Fruit fly (Drosophila melanogaster) whole organism, embryonic: ENCODE data around the gene CG15529.

Source experiments
- CG10366 ChIP-seq: fragments of 200-800 bp; sonication (Bioruptor generic); IDR thresholded peaks from 2 replicates; pipeline ENCODE4 v1.3.6; 2022; ENCODE audit warnings: missing biosample characterization, missing genetic modification characterization
- CG12219 ChIP-seq: fragments of 200-800 bp; sonication (Bioruptor generic); optimal IDR thresholded peaks from 3 replicates; lab custom pipeline; 2018; ENCODE audit warnings: missing biosample characterization, mild to moderate bottlenecking, missing genetic modification characterization
- CG13287 ChIP-seq: fragments of 200-800 bp; sonication (Bioruptor generic); IDR thresholded peaks from 2 replicates; pipeline ENCODE4 v1.3.6; 2022; ENCODE audit warnings: missing biosample characterization, missing genetic modification characterization; ENCODE audit not compliant: partially characterized antibody
- CG13424 ChIP-seq: fragments of 200-800 bp; sonication (Bioruptor generic); optimal IDR thresholded peaks from 2 replicates; lab custom pipeline; 2019; ENCODE audit warnings: missing biosample characterization, mild to moderate bottlenecking, missing genetic modification characterization, moderate library complexity
- CG14441 ChIP-seq: fragments of 200-800 bp; sonication (Bioruptor generic); IDR thresholded peaks from 2 replicates; pipeline ENCODE4 v1.3.6; 2022; ENCODE audit warnings: missing biosample characterization, missing genetic modification characterization
- CG14667 ChIP-seq: fragments of 200-800 bp; sonication (Bioruptor generic); IDR thresholded peaks from 2 replicates; pipeline ENCODE4 v1.3.6; 2022; ENCODE audit warnings: missing biosample characterization, missing genetic modification characterization
- CG15696 ChIP-seq: fragments of 200-800 bp; sonication (Bioruptor generic); optimal IDR thresholded peaks from 2 replicates; lab custom pipeline; 2019; ENCODE audit warnings: missing biosample characterization, mild to moderate bottlenecking, missing genetic modification characterization, moderate library complexity
- CG1647 ChIP-seq: fragments of 200-800 bp; sonication (Bioruptor generic); optimal IDR thresholded peaks from 3 replicates; lab custom pipeline; 2016; ENCODE audit warnings: missing biosample characterization, missing genetic modification characterization
- CG17361 ChIP-seq: fragments of 200-800 bp; sonication (Bioruptor generic); IDR thresholded peaks from 3 replicates; pipeline ENCODE4 v1.3.6; 2022; ENCODE audit warnings: missing biosample characterization, missing genetic modification characterization
- CG17912 ChIP-seq: fragments of 200-800 bp; sonication (Bioruptor generic); optimal IDR thresholded peaks from 2 replicates; lab custom pipeline; 2018; ENCODE audit warnings: missing biosample characterization, mild to moderate bottlenecking, missing genetic modification characterization
- CG1792 ChIP-seq: fragments of 200-800 bp; sonication (Bioruptor generic); optimal IDR thresholded peaks from 2 replicates; lab custom pipeline; 2016; ENCODE audit warnings: missing biosample characterization, missing genetic modification characterization
- CG18619 ChIP-seq: fragments of 200-800 bp; sonication (Bioruptor generic); optimal IDR thresholded peaks from 3 replicates; lab custom pipeline; 2017; ENCODE audit warnings: missing biosample characterization, mild to moderate bottlenecking, missing genetic modification characterization
- CG30020 ChIP-seq: fragments of 200-800 bp; optimal IDR thresholded peaks from 2 replicates; lab custom pipeline; 2019; ENCODE audit warnings: missing biosample characterization, mild to moderate bottlenecking, missing genetic modification characterization, moderate library complexity
- CG30431 ChIP-seq: fragments of 200-800 bp; sonication (Bioruptor generic); optimal IDR thresholded peaks from 2 replicates; lab custom pipeline; 2017; ENCODE audit warnings: missing biosample characterization, missing genetic modification characterization
- CG43689 ChIP-seq: fragments of 200-800 bp; sonication (Bioruptor generic); IDR thresholded peaks from 2 replicates; pipeline ENCODE4 v1.3.6; 2022; ENCODE audit warnings: missing biosample characterization, missing genetic modification characterization
- CG4730 ChIP-seq: fragments of 200-800 bp; sonication (Bioruptor generic); IDR thresholded peaks from 2 replicates; pipeline ENCODE4 v1.3.6; 2022; ENCODE audit warnings: missing biosample characterization, missing genetic modification characterization
- CG6813 ChIP-seq: fragments of 200-800 bp; sonication (Bioruptor generic); optimal IDR thresholded peaks from 2 replicates; lab custom pipeline; 2017; ENCODE audit warnings: missing biosample characterization, missing genetic modification characterization, mild to moderate bottlenecking, moderate library complexity, missing genetic modification reagents
- CG8388 ChIP-seq: fragments of 200-800 bp; sonication (Bioruptor generic); optimal IDR thresholded peaks from 2 replicates; lab custom pipeline; 2019; ENCODE audit warnings: missing biosample characterization, mild to moderate bottlenecking, missing genetic modification characterization, moderate library complexity
- CG8478 ChIP-seq: fragments of >200 bp; optimal IDR thresholded peaks from 2 replicates; lab custom pipeline; 2018
- CHES-1-like ChIP-seq: fragments of 200-800 bp; sonication (Bioruptor generic); optimal IDR thresholded peaks from 2 replicates; lab custom pipeline; 2016; ENCODE audit warnings: missing biosample characterization, missing genetic modification characterization
- HmgD ChIP-seq: fragments of 200-800 bp; sonication (Bioruptor generic); optimal IDR thresholded peaks from 3 replicates; lab custom pipeline; 2016; ENCODE audit warnings: missing biosample characterization, missing genetic modification characterization
- MBD-R2 ChIP-seq: fragments of 200-800 bp; sonication (Bioruptor generic); IDR thresholded peaks from 2 replicates; pipeline ENCODE4 v1.3.6; 2022; ENCODE audit warnings: missing biosample characterization, missing genetic modification characterization
- Nf-YC ChIP-seq: fragments of 200-800 bp; optimal IDR thresholded peaks from 3 replicates; lab custom pipeline; 2019; ENCODE audit warnings: missing biosample characterization, mild to moderate bottlenecking, missing genetic modification characterization, moderate library complexity
- Oaz ChIP-seq: fragments of 200-800 bp; sonication (Bioruptor generic); IDR thresholded peaks from 2 replicates; pipeline ENCODE4 v1.3.6; 2022; ENCODE audit warnings: missing biosample characterization, missing genetic modification characterization
- Oli ChIP-seq: fragments of 200-800 bp; sonication (Bioruptor generic); optimal IDR thresholded peaks from 2 replicates; lab custom pipeline; 2018; ENCODE audit warnings: missing biosample characterization, mild to moderate bottlenecking, missing genetic modification characterization, moderate library complexity
- Ptx1 ChIP-seq: fragments of 200-800 bp; sonication (Bioruptor generic); IDR thresholded peaks from 2 replicates; pipeline ENCODE4 v1.3.6; 2022; ENCODE audit warnings: missing biosample characterization, missing genetic modification characterization
- Six4 ChIP-seq: fragments of 200-800 bp; sonication (Bioruptor generic); optimal IDR thresholded peaks from 2 replicates; lab custom pipeline; 2016; ENCODE audit warnings: missing biosample characterization, missing genetic modification characterization
- Vsx1 ChIP-seq: fragments of 200-800 bp; sonication (Bioruptor generic); optimal IDR thresholded peaks from 2 replicates; lab custom pipeline; 2017; ENCODE audit warnings: missing biosample characterization, mild to moderate bottlenecking, missing genetic modification characterization, missing genetic modification reagents
- ab ChIP-seq: fragments of 200-800 bp; sonication (Bioruptor generic); optimal IDR thresholded peaks from 2 replicates; lab custom pipeline; 2016; ENCODE audit warnings: missing biosample characterization, missing genetic modification characterization
- ac ChIP-seq: fragments of 200-800 bp; sonication (Bioruptor generic); optimal IDR thresholded peaks from 3 replicates; lab custom pipeline; 2017; ENCODE audit warnings: missing biosample characterization, mild to moderate bottlenecking, missing genetic modification characterization
- ara ChIP-seq: fragments of 200-800 bp; sonication (Bioruptor generic); IDR thresholded peaks from 2 replicates; pipeline ENCODE4 v1.3.6; 2022; ENCODE audit warnings: missing biosample characterization, missing genetic modification characterization
- ase ChIP-seq: fragments of 200-800 bp; sonication (Bioruptor generic); IDR thresholded peaks from 3 replicates; pipeline ENCODE4 v1.3.6; 2022; ENCODE audit warnings: missing biosample characterization, missing genetic modification characterization
- ato ChIP-seq: fragments of 200-800 bp; sonication (Bioruptor generic); IDR thresholded peaks from 2 replicates; pipeline ENCODE4 v1.3.6; 2022; ENCODE audit warnings: missing biosample characterization, missing genetic modification characterization; ENCODE audit not compliant: partially characterized antibody
- bbx ChIP-seq: fragments of 200-800 bp; sonication (Bioruptor generic); IDR thresholded peaks from 2 replicates; pipeline ENCODE4 v1.3.6; 2022; ENCODE audit warnings: missing biosample characterization, missing genetic modification characterization; ENCODE audit not compliant: partially characterized antibody
- br ChIP-seq: fragments of >200 bp; optimal IDR thresholded peaks from 2 replicates; lab custom pipeline; 2017
- cwo ChIP-seq: fragments of 200-800 bp; sonication (Bioruptor generic); optimal IDR thresholded peaks from 3 replicates; lab custom pipeline; 2017; ENCODE audit warnings: missing biosample characterization, missing genetic modification characterization, mild to moderate bottlenecking, moderate library complexity, missing genetic modification reagents
- dati ChIP-seq: fragments of 200-800 bp; sonication (Bioruptor generic); IDR thresholded peaks from 2 replicates; pipeline ENCODE4 v1.3.6; 2022; ENCODE audit warnings: missing biosample characterization, missing genetic modification characterization
- disco-r ChIP-seq: fragments of 200-800 bp; sonication (Bioruptor generic); optimal IDR thresholded peaks from 2 replicates; lab custom pipeline; 2016; ENCODE audit warnings: missing biosample characterization, missing genetic modification characterization
- dmrt99B ChIP-seq: fragments of 200-800 bp; sonication (Bioruptor generic); optimal IDR thresholded peaks from 2 replicates; lab custom pipeline; 2018; ENCODE audit warnings: missing biosample characterization, mild to moderate bottlenecking, missing genetic modification characterization, moderate library complexity
- dysf ChIP-seq: fragments of 200-800 bp; sonication (Bioruptor generic); IDR thresholded peaks from 3 replicates; pipeline ENCODE4 v1.3.6; 2022; ENCODE audit warnings: missing biosample characterization, missing genetic modification characterization
- fd64A ChIP-seq: fragments of 200-800 bp; sonication (Bioruptor generic); optimal IDR thresholded peaks from 3 replicates; lab custom pipeline; 2018; ENCODE audit warnings: missing biosample characterization, mild to moderate bottlenecking, missing genetic modification characterization
- gcm2 ChIP-seq: fragments of 200-800 bp; sonication (Bioruptor generic); optimal IDR thresholded peaks from 2 replicates; lab custom pipeline; 2016; ENCODE audit warnings: missing biosample characterization, missing genetic modification characterization
- gfzf ChIP-seq: fragments of 200-800 bp; sonication (Bioruptor generic); optimal IDR thresholded peaks from 2 replicates; lab custom pipeline; 2016; ENCODE audit warnings: missing biosample characterization, mild to moderate bottlenecking, missing genetic modification characterization, moderate library complexity
- her ChIP-seq: fragments of 200-800 bp; sonication (Bioruptor generic); optimal IDR thresholded peaks from 2 replicates; lab custom pipeline; 2016; ENCODE audit warnings: missing biosample characterization, missing genetic modification characterization
- mld ChIP-seq: fragments of 200-800 bp; sonication (Bioruptor generic); IDR thresholded peaks from 3 replicates; pipeline ENCODE4 v1.3.6; 2022; ENCODE audit warnings: missing biosample characterization, missing genetic modification characterization; ENCODE audit not compliant: partially characterized antibody
- odd ChIP-seq: fragments of 200-800 bp; sonication (Bioruptor generic); optimal IDR thresholded peaks from 2 replicates; lab custom pipeline; 2017; ENCODE audit warnings: missing biosample characterization, mild to moderate bottlenecking, missing genetic modification characterization
- peb ChIP-seq: fragments of 200-800 bp; sonication (Bioruptor generic); IDR thresholded peaks from 2 replicates; pipeline ENCODE4 v1.3.6; 2022; ENCODE audit warnings: missing biosample characterization, missing genetic modification characterization
- slbo ChIP-seq: fragments of 200-800 bp; sonication (Bioruptor generic); IDR thresholded peaks from 2 replicates; pipeline ENCODE4 v1.3.6; 2022; ENCODE audit warnings: missing biosample characterization, missing genetic modification characterization
- tgo ChIP-seq: fragments of 200-800 bp; sonication (Bioruptor generic); IDR thresholded peaks from 3 replicates; pipeline ENCODE4 v1.3.6; 2022; ENCODE audit warnings: missing biosample characterization, missing genetic modification characterization
- tna ChIP-seq: fragments of 200-800 bp; sonication (Bioruptor generic); IDR thresholded peaks from 2 replicates; pipeline ENCODE4 v1.3.6; 2022; ENCODE audit warnings: missing biosample characterization, missing genetic modification characterization; ENCODE audit not compliant: partially characterized antibody
- toy ChIP-seq: fragments of 200-800 bp; sonication (Bioruptor generic); IDR thresholded peaks from 2 replicates; pipeline ENCODE4 v1.3.6; 2022; ENCODE audit warnings: missing biosample characterization, missing genetic modification characterization
- unpg ChIP-seq: fragments of 200-800 bp; sonication (Bioruptor generic); optimal IDR thresholded peaks from 3 replicates; lab custom pipeline; 2018; ENCODE audit warnings: missing biosample characterization, mild to moderate bottlenecking, missing genetic modification characterization, moderate library complexity

The CG15529 gene

dm6 chr3R:30191462-30191874 is 39.6 kb downstream of the CG15529 start (continued):
- TF ChIP-seq ato (GFP tag; lab: Robert Waterston, UW) (no peak), CG6813 (GFP tag; lab: Kevin White, UChicago) (no peak), CG18619 (GFP tag; lab: Kevin White, UChicago) (peak; percentile 60), CG10366 (GFP tag; lab: Robert Waterston, UW) (no peak), peb (GFP tag; lab: Robert Waterston, UW) (no peak), gcm2 (no peak), dmrt99B (tag; lab: Kevin White, UChicago) (peak; percentile 53), her (GFP tag; lab: Kevin White, UChicago) (no peak), CG15696 (tag; lab: Kevin White, UChicago) (no peak), Vsx1 (GFP tag; lab: Kevin White, UChicago) (no peak), CG8478 (lab: Kevin White, UChicago) (no peak), CG14441 (GFP tag; lab: Robert Waterston, UW) (peak; percentile 31; the same call in 1 of the 2 replicates), MBD-R2 (no peak), CG30020 (no peak), slbo (GFP tag; lab: Robert Waterston, UW) (peak; percentile 19; the same call in 1 of the 2 replicates), CG13424 (tag; lab: Kevin White, UChicago) (peak; percentile 45), CG1792 (GFP tag; lab: Kevin White, UChicago) (no peak), cwo (GFP tag; lab: Kevin White, UChicago) (peak; percentile 39), fd64A (GFP tag; lab: Kevin White, UChicago) (no peak), Oaz (GFP tag; lab: Robert Waterston, UW) (no peak), dysf (GFP tag; lab: Robert Waterston, UW) (peak; percentile 70), br (lab: Kevin White, UChicago) (no peak), toy (no peak), Nf-YC (no peak), mld (no peak), Oli (tag; lab: Kevin White, UChicago) (peak; percentile 69), CG1647 (GFP tag; lab: Kevin White, UChicago) (peak; percentile 37), Six4 (no peak), odd (GFP tag; lab: Kevin White, UChicago) (no peak), gfzf (no peak), disco-r (GFP tag; lab: Kevin White, UChicago) (no peak), tgo (GFP tag; lab: Robert Waterston, UW) (no peak; the same call in 2 of the 3 replicates), CG8388 (GFP tag; lab: Kevin White, UChicago) (peak; percentile 8), unpg (GFP tag; lab: Kevin White, UChicago) (peak; percentile 4), ac (GFP tag; lab: Kevin White, UChicago) (no peak), ase (GFP tag; lab: Robert Waterston, UW) (no peak), CG14667 (GFP tag; lab: Robert Waterston, UW) (no peak), ara (GFP tag; lab: Robert Waterston, UW) (no peak), CG43689 (no peak), dati (GFP tag; lab: Robert Waterston, UW) (no peak), CG17361 (peak; percentile 83), CG12219 (GFP tag; lab: Kevin White, UChicago) (peak; percentile 37), bbx (no peak), CG4730 (GFP tag; lab: Robert Waterston, UW) (no peak), CG13287 (GFP tag; lab: Robert Waterston, UW) (no peak), CHES-1-like (GFP tag; lab: Kevin White, UChicago) (peak; percentile 19), HmgD (no peak), Ptx1 (GFP tag; lab: Robert Waterston, UW) (peak; percentile 43; the same call in 1 of the 2 replicates), CG30431 (peak; percentile 23), ab (GFP tag; lab: Kevin White, UChicago) (no peak), tna (GFP tag; lab: Robert Waterston, UW) (no peak), CG17912 (no peak)
